Fruit fly (Drosophila melanogaster): ENCODE measurements around the gene HDAC6.

DNA sequence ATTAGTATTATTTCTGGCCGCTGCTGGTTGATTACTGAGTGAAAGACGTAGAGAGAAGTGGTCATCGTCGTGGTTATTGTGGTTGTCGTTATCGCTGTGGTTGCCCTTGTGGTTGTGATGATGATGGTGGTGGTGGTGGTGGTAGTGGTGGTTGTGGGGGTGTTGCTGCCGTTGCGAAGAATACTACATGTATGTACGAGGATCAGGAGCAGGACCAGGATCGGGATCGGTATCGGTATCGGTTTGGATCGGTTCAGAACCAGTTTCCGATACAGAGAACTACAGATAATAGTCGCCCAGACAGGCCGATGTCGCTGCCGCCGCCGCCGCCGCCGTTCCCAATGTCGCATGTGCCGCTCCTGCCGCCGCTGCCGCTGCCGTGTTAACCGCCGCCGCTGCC, 19.6 kb downstream of the HDAC6 start:
- TF ChIP-seq ttk (optimal IDR thresholded peaks at IDR 0.05) (no peak), insv (optimal IDR thresholded peaks at IDR 0.05) (no peak), psq (optimal IDR thresholded peaks at IDR 0.05) (no peak), Myc (optimal IDR thresholded peaks at IDR 0.05) (no peak)

All from Kc167 (cell line).